Worm (Caenorhabditis elegans): ENCODE data around the gene nhr-221.

The nhr-221 gene

DNA sequence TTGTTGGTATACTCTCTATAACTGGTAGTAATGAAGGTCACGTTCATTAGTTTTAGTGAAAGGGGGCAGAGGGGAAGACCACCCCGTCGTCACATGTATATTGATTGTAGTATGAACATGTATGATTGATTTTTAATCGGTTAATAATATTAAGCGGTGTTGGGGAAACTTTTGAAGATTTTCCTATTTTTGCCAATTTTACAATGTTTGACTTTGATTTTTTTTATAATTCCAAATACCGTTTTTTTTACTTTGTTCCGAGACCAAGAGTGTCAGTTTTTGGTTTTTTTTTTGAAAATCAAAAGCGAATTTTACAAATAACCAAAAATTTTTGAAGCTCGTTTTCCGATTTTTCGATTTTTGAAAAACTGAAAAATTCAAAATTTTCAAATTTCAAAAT lies at the start of gene nhr-221:
Gene nhr-221, minus strand, starts transcription at position 101 of the 400 bp plus-strand sequence.
- TF ChIP-seq dox-1 (GFP tag; IDR thresholded peaks at IDR 0.05) (no peak), atf-7 (tag; optimal IDR thresholded peaks at IDR 0.05) (no peak), K11D2.4 (GFP tag; IDR thresholded peaks at IDR 0.05) (no peak), let-526 (GFP tag; IDR thresholded peaks at IDR 0.05) (no peak), D2030.7 (GFP tag; IDR thresholded peaks at IDR 0.05) (no peak), madf-6 (GFP tag; IDR thresholded peaks at IDR 0.05) (no peak), lin-35 (GFP tag; optimal IDR thresholded peaks at IDR 0.05) (no peak), F57A8.1 (GFP tag; optimal IDR thresholded peaks at IDR 0.05) (no peak), unc-62 (GFP tag; optimal IDR thresholded peaks at IDR 0.05) (no peak), unc-130 (GFP tag; optimal IDR thresholded peaks at IDR 0.05) (no peak), sptf-2 (GFP tag; optimal IDR thresholded peaks at IDR 0.05) (no peak), F49E8.2 (tag; optimal IDR thresholded peaks at IDR 0.05; ENCODE audit: insufficient read depth) (no peak), B0336.3 (GFP tag; IDR thresholded peaks at IDR 0.05) (no peak), ceh-100 (GFP tag; IDR thresholded peaks at IDR 0.05) (no peak), B0035.1 (tag; optimal IDR thresholded peaks at IDR 0.05) (no peak)

DNA sequence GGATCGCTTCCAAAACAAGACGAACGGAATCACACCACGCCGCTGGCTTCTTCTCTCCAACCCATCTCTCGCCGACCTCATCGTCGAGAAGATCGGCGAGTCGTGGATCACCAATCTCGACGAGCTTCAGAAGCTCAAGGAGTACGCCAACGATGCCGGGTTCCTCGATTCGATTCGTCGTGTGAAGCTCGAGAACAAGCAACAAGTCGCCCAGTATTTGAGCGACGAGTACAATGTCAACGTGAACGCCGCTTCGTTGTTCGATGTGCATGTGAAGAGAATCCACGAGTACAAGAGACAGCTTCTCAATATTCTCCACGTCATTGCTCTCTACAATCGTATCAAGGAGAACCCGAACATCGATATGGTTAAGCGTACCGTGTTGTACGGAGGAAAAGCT lies 48.5 kb upstream of the nhr-221 start:
- no peak for TF ChIP-seq pbrm-1 (GFP tag; IDR thresholded peaks at IDR 0.05)
- TF ChIP-seq let-526 (GFP tag; IDR thresholded peaks at IDR 0.05) = no peak
- no peak for TF ChIP-seq efl-1 (GFP tag; optimal IDR thresholded peaks at IDR 0.05)
- TF ChIP-seq ZK185.1 (tag; optimal IDR thresholded peaks at IDR 0.05; ENCODE audit: poor library complexity, severe bottlenecking) = no peak
- no peak for TF ChIP-seq Y67H2A.10 (GFP tag; conservative IDR thresholded peaks at IDR 0.05)
- no peak for TF ChIP-seq lag-1 (GFP tag; IDR thresholded peaks at IDR 0.05)
- TF ChIP-seq attf-5 (GFP tag; optimal IDR thresholded peaks at IDR 0.05) = no peak
- no peak for TF ChIP-seq sea-2 (GFP tag; IDR thresholded peaks at IDR 0.05)

- TF ChIP-seq ceh-100 (GFP tag; IDR thresholded peaks at IDR 0.05) (no peak), zfh-2 (GFP tag; conservative IDR thresholded peaks at IDR 0.05) (peak; percentile 59; the same call in 1 of the 2 replicates)
Observed at ce11 chrV:3582671-3583070, 47.5 kb upstream of the nhr-221 start.

DNA sequence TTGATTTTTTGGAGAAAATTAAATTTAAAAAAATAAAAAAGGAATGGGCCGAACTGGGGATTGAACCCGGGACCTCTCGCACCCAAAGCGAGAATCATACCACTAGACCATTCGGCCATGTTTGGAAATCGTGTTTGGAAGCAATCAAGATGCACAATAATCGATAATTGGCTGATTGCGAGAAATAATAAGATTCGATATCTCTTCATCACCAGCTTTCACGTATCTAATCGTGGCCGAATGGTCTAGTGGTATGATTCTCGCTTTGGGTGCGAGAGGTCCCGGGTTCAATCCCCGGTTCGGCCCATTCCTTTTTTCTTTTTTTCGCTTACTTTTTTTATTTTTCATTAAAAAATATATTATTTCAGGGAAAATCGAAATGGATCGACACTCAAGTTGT lies 46.9 kb upstream of the nhr-221 start:
- TF ChIP-seq F33H1.4 (GFP tag; IDR thresholded peaks at IDR 0.05) (0 out of 2 replicates have a peak, but pooled peaks have one; percentile 13), nhr-90 (tag; optimal IDR thresholded peaks at IDR 0.05) (no peak), K12H6.12 (tag; optimal IDR thresholded peaks at IDR 0.05) (no peak), pha-4 (tag; optimal IDR thresholded peaks at IDR 0.05) (no peak), ceh-91 (GFP tag; IDR thresholded peaks at IDR 0.05) (no peak), tlf-1 (GFP tag; optimal IDR thresholded peaks at IDR 0.05) (no peak), B0035.1 (tag; optimal IDR thresholded peaks at IDR 0.05) (no peak), madf-8 (GFP tag; conservative IDR thresholded peaks at IDR 0.05) (no peak), bed-2 (GFP tag; IDR thresholded peaks at IDR 0.05) (no peak), mel-28 (tag; optimal IDR thresholded peaks at IDR 0.05; ENCODE audit: borderline replicate concordance) (no peak), F23B12.7 (tag; optimal IDR thresholded peaks at IDR 0.05; ENCODE audit: insufficient read depth) (peak; percentile 61), xnd-1 (tag; optimal IDR thresholded peaks at IDR 0.05) (no peak), fkh-3 (tag; optimal IDR thresholded peaks at IDR 0.05) (no peak), repo-1 (tag; optimal IDR thresholded peaks at IDR 0.05) (no peak), mcd-1 (GFP tag; IDR thresholded peaks at IDR 0.05) (no peak), mes-4 (tag; optimal IDR thresholded peaks at IDR 0.05) (no peak), tbx-9 (tag; optimal IDR thresholded peaks at IDR 0.05; ENCODE audit: borderline replicate concordance) (no peak), hlh-26 (GFP tag; conservative IDR thresholded peaks at IDR 0.05) (no peak), aptf-2 (GFP tag; conservative IDR thresholded peaks at IDR 0.05) (no peak), lin-26 (GFP tag; IDR thresholded peaks at IDR 0.05) (peak; percentile 79), Y53G8AR.9 (GFP tag; conservative IDR thresholded peaks at IDR 0.05) (0 out of 2 replicates have a peak, but pooled peaks have one; percentile 33), snpc-3.4 (tag; optimal IDR thresholded peaks at IDR 0.05) (peak; percentile 62), T07F8.4 (tag; optimal IDR thresholded peaks at IDR 0.05) (peak; percentile 25)

Measured in whole organism, young adult.